Fruit fly (Drosophila melanogaster): ENCODE results near the gene CG32683.

The CG32683 gene

dm6 chrX:10385757-10386156, 68.9 kb downstream of the CG32683 start, which contains the start of the genes Psf3 and flw (continued):
- TF ChIP-seq HLH4C (GFP tag; IDR thresholded peaks at IDR 0.05; ENCODE audit: partially characterized antibody), result peak; percentile 61
- no peak for TF ChIP-seq yki (optimal IDR thresholded peaks at IDR 0.05)
- peak; percentile 76 for TF ChIP-seq Sry-δ (GFP tag; optimal IDR thresholded peaks at IDR 0.05)
- peak; percentile 43 for TF ChIP-seq Dp (GFP tag; optimal IDR thresholded peaks at IDR 0.05)
- TF ChIP-seq vnd (GFP tag; IDR thresholded peaks at IDR 0.05; ENCODE audit: partially characterized antibody), result peak; percentile 49; the same call in 1 of the 3 replicates
- TF ChIP-seq stwl (tag; optimal IDR thresholded peaks at IDR 0.05), result peak; percentile 93
- no peak for TF ChIP-seq CG16779 (GFP tag; IDR thresholded peaks at IDR 0.05)
- peak; percentile 76 for TF ChIP-seq BEAF-32 (GFP tag; optimal IDR thresholded peaks at IDR 0.05)
- TF ChIP-seq CG17328 (GFP tag; IDR thresholded peaks at IDR 0.05), result no peak
- no peak for TF ChIP-seq gsb (GFP tag; IDR thresholded peaks at IDR 0.05)
- peak; percentile 66 for TF ChIP-seq hbn (GFP tag; IDR thresholded peaks at IDR 0.05; ENCODE audit: partially characterized antibody)
- no peak for TF ChIP-seq CG11696 (GFP tag; IDR thresholded peaks at IDR 0.05)
- TF ChIP-seq Sin3A (optimal IDR thresholded peaks at IDR 0.05), result peak; percentile 54
- TF ChIP-seq CG17568 (GFP tag; optimal IDR thresholded peaks at IDR 0.05), result no peak
- no peak for TF ChIP-seq sna (GFP tag; IDR thresholded peaks at IDR 0.05; ENCODE audit: partially characterized antibody)
- TF ChIP-seq B-H2 (GFP tag; optimal IDR thresholded peaks at IDR 0.05), result peak; percentile 42
- no peak for TF ChIP-seq CG8765 (GFP tag; IDR thresholded peaks at IDR 0.05)
- peak; percentile 15 for TF ChIP-seq nom (GFP tag; optimal IDR thresholded peaks at IDR 0.05)
- TF ChIP-seq Jarid2 (GFP tag; optimal IDR thresholded peaks at IDR 0.05), result peak; percentile 52
- TF ChIP-seq crp (GFP tag; optimal IDR thresholded peaks at IDR 0.05), result peak in 1 of 2 experiments; percentile 57
- no peak for TF ChIP-seq eve (GFP tag; optimal IDR thresholded peaks at IDR 0.05)
- peak; percentile 4 for TF ChIP-seq CG5245 (GFP tag; optimal IDR thresholded peaks at IDR 0.05)
- TF ChIP-seq CG34224 (GFP tag; IDR thresholded peaks at IDR 0.05; ENCODE audit: partially characterized antibody), result peak; percentile 56; the same call in 2 of the 3 replicates
- 0 out of 3 replicates have a peak, but pooled peaks have one; percentile 34 for TF ChIP-seq CG7963 (GFP tag; IDR thresholded peaks at IDR 0.05; ENCODE audit: partially characterized antibody)
- no peak for TF ChIP-seq E2f1 (GFP tag; IDR thresholded peaks at IDR 0.05)
- no peak for TF ChIP-seq zen (tag; optimal IDR thresholded peaks at IDR 0.05)
- peak; percentile 41 for TF ChIP-seq Dip3 (GFP tag; optimal IDR thresholded peaks at IDR 0.05)
- no peak for TF ChIP-seq zf30C (GFP tag; optimal IDR thresholded peaks at IDR 0.05)
- TF ChIP-seq HmgZ (tag; optimal IDR thresholded peaks at IDR 0.05), result peak; percentile 55

- TF ChIP-seq CG7963 (GFP tag; IDR thresholded peaks at IDR 0.05; ENCODE audit: partially characterized antibody), result peak; percentile 62; the same call in 1 of the 3 replicates
- TF ChIP-seq MBD-R2 (GFP tag; IDR thresholded peaks at IDR 0.05), result peak; percentile 48; the same call in 1 of the 2 replicates
- no peak for TF ChIP-seq CG1832 (GFP tag; optimal IDR thresholded peaks at IDR 0.05)
- peak; percentile 68 for TF ChIP-seq CG14860 (GFP tag; IDR thresholded peaks at IDR 0.05; ENCODE audit: partially characterized antibody)
- no peak for TF ChIP-seq Oli (tag; optimal IDR thresholded peaks at IDR 0.05)
- peak; percentile 1 for TF ChIP-seq CG2116 (GFP tag; optimal IDR thresholded peaks at IDR 0.05)
- TF ChIP-seq caup (GFP tag; optimal IDR thresholded peaks at IDR 0.05; ENCODE audit: severe bottlenecking), result no peak
- no peak for TF ChIP-seq CG17568 (GFP tag; optimal IDR thresholded peaks at IDR 0.05)
- peak; percentile 75 for TF ChIP-seq CG13287 (GFP tag; IDR thresholded peaks at IDR 0.05; ENCODE audit: partially characterized antibody)
- no peak for TF ChIP-seq Nf-YB (GFP tag; optimal IDR thresholded peaks at IDR 0.05)
- peak; percentile 35; the same call in 1 of the 3 replicates for TF ChIP-seq CG11560 (tag; IDR thresholded peaks at IDR 0.05)
- peak; percentile 95 for TF ChIP-seq chinmo (GFP tag; IDR thresholded peaks at IDR 0.05; ENCODE audit: partially characterized antibody)
- TF ChIP-seq CG14667 (GFP tag; IDR thresholded peaks at IDR 0.05), result no peak
- TF ChIP-seq bigmax (GFP tag; optimal IDR thresholded peaks at IDR 0.05), result no peak
- TF ChIP-seq bbx (GFP tag; IDR thresholded peaks at IDR 0.05; ENCODE audit: partially characterized antibody), result peak; percentile 77
- peak; percentile 49 for TF ChIP-seq Doc3 (GFP tag; IDR thresholded peaks at IDR 0.05; ENCODE audit: partially characterized antibody)
- no peak for TF ChIP-seq CG30431 (GFP tag; optimal IDR thresholded peaks at IDR 0.05)
- no peak for TF ChIP-seq cato (GFP tag; optimal IDR thresholded peaks at IDR 0.05; ENCODE audit: borderline replicate concordance)
- peak; percentile 75; the same call in 2 of the 3 replicates for TF ChIP-seq Opbp (GFP tag; IDR thresholded peaks at IDR 0.05; ENCODE audit: partially characterized antibody)
- peak; percentile 72 for TF ChIP-seq zen2 (GFP tag; IDR thresholded peaks at IDR 0.05; ENCODE audit: partially characterized antibody)
- peak; percentile 66 for TF ChIP-seq Bgb (GFP tag; IDR thresholded peaks at IDR 0.05; ENCODE audit: partially characterized antibody)
- TF ChIP-seq tup (GFP tag; optimal IDR thresholded peaks at IDR 0.05), result no peak
These were observed 69.7 kb downstream of the CG32683 start for dm6 chrX:10384947-10385346.

Data from whole organism, embryonic.